2 fruit fly cellular contexts compared by ENCODE assay signal in the genomic region with DNA sequence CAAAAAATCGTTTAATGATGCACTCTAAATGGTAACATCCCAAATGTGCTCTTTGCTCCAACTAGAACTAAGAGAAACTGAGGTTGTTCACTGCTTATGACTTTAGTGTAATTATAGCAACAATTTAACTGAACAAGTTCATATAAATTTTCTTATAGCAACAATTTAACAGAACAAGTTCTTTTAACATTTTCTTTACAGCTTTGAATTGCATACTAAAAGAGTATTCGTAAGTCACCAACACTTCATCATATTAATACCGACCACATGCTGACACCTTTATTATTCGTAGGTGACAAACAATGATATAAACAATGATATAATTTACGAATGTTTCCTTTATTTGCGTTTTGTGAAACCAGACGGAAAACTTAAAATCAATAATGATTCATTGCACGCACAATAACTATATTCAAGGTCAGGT.
A peak's percentile ranks its signal among the peaks of the same experiment; 100 is the strongest.
TF ChIP-seq lines count a peak whose summit lies in the region.

No protein-coding gene starts in this region.

TF ChIP-seq in whole organism, embryonic, 481 proteins besides CTCF, POLR2A, EP300 and RAD21 (continued from another document and continues in another):
- TF ChIP-seq CG8290 (GFP tag; optimal IDR thresholded peaks at IDR 0.05; lab: Kevin White, UChicago) (no peak), CG8290 (tag; optimal IDR thresholded peaks at IDR 0.05; lab: Kevin White, UChicago) (peak in 1 of 2 experiments; percentile 52), bab2 (GFP tag; optimal IDR thresholded peaks at IDR 0.05; lab: Kevin White, UChicago) (peak; percentile 18), phol (tag; optimal IDR thresholded peaks at IDR 0.05; lab: Kevin White, UChicago) (peak; percentile 36), CG2129 (GFP tag; IDR thresholded peaks at IDR 0.05; lab: Robert Waterston, UW; ENCODE audit: partially characterized antibody) (no peak), lola (GFP tag; optimal IDR thresholded peaks at IDR 0.05; lab: Kevin White, UChicago) (no peak), grau (tag; optimal IDR thresholded peaks at IDR 0.05; lab: Kevin White, UChicago) (peak; percentile 28), Nf-YC (tag; optimal IDR thresholded peaks at IDR 0.05; lab: Kevin White, UChicago) (peak; percentile 20), Usf (GFP tag; optimal IDR thresholded peaks at IDR 0.05; lab: Kevin White, UChicago) (no peak), chn (GFP tag; optimal IDR thresholded peaks at IDR 0.05; lab: Kevin White, UChicago) (no peak), Sry-δ (GFP tag; optimal IDR thresholded peaks at IDR 0.05; lab: Kevin White, UChicago) (no peak), CG32532 (GFP tag; IDR thresholded peaks at IDR 0.05; lab: Robert Waterston, UW) (no peak), Blimp-1 (GFP tag; optimal IDR thresholded peaks at IDR 0.05; lab: Kevin White, UChicago) (peak; percentile 9), toy (GFP tag; IDR thresholded peaks at IDR 0.05; lab: Robert Waterston, UW) (no peak), Hmx (GFP tag; optimal IDR thresholded peaks at IDR 0.05; lab: Kevin White, UChicago) (no peak), Awh (GFP tag; IDR thresholded peaks at IDR 0.05; lab: Robert Waterston, UW) (no peak), CG7963 (GFP tag; IDR thresholded peaks at IDR 0.05; lab: Robert Waterston, UW; ENCODE audit: partially characterized antibody) (no peak), NC2β (GFP tag; optimal IDR thresholded peaks at IDR 0.05; lab: Kevin White, UChicago) (no peak), CG14667 (GFP tag; IDR thresholded peaks at IDR 0.05; lab: Robert Waterston, UW) (no peak), Drgx (GFP tag; IDR thresholded peaks at IDR 0.05; lab: Robert Waterston, UW) (no peak), run (tag; optimal IDR thresholded peaks at IDR 0.05; lab: Kevin White, UChicago) (no peak), Dref (GFP tag; IDR thresholded peaks at IDR 0.05; lab: Robert Waterston, UW) (no peak), CG6854 (GFP tag; optimal IDR thresholded peaks at IDR 0.05; lab: Kevin White, UChicago) (no peak), CG8089 (GFP tag; optimal IDR thresholded peaks at IDR 0.05; lab: Kevin White, UChicago) (no peak), z (GFP tag; IDR thresholded peaks at IDR 0.05; lab: Robert Waterston, UW) (no peak), CG2116 (GFP tag; optimal IDR thresholded peaks at IDR 0.05; lab: Kevin White, UChicago) (no peak), gem (tag; optimal IDR thresholded peaks at IDR 0.05; lab: Kevin White, UChicago) (peak; percentile 50), CG4730 (GFP tag; IDR thresholded peaks at IDR 0.05; lab: Robert Waterston, UW) (no peak), MBD-R2 (GFP tag; IDR thresholded peaks at IDR 0.05; lab: Robert Waterston, UW) (no peak), ewg (GFP tag; optimal IDR thresholded peaks at IDR 0.05; lab: Kevin White, UChicago) (no peak), rib (GFP tag; IDR thresholded peaks at IDR 0.05; lab: Robert Waterston, UW) (no peak), slbo (GFP tag; IDR thresholded peaks at IDR 0.05; lab: Robert Waterston, UW) (no peak), CG16813 (GFP tag; IDR thresholded peaks at IDR 0.05; lab: Robert Waterston, UW; ENCODE audit: partially characterized antibody) (no peak), CG3995 (GFP tag; optimal IDR thresholded peaks at IDR 0.05; lab: Kevin White, UChicago) (no peak), bsh (GFP tag; optimal IDR thresholded peaks at IDR 0.05; lab: Kevin White, UChicago) (no peak), CG7839 (tag; optimal IDR thresholded peaks at IDR 0.05; lab: Kevin White, UChicago) (no peak), corto (GFP tag; optimal IDR thresholded peaks at IDR 0.05; lab: Kevin White, UChicago) (no peak), CG15601 (tag; optimal IDR thresholded peaks at IDR 0.05; lab: Kevin White, UChicago) (peak; percentile 31), pum (GFP tag; optimal IDR thresholded peaks at IDR 0.05; lab: Kevin White, UChicago) (no peak), Stat92E (GFP tag; optimal IDR thresholded peaks at IDR 0.05; lab: Kevin White, UChicago) (no peak), Dp (GFP tag; optimal IDR thresholded peaks at IDR 0.05; lab: Kevin White, UChicago) (no peak), Ravus (GFP tag; IDR thresholded peaks at IDR 0.05; lab: Robert Waterston, UW) (no peak), Chrac-16 (GFP tag; optimal IDR thresholded peaks at IDR 0.05; lab: Kevin White, UChicago) (no peak), repo (GFP tag; optimal IDR thresholded peaks at IDR 0.05; lab: Kevin White, UChicago) (no peak), vfl (GFP tag; optimal IDR thresholded peaks at IDR 0.05; lab: Kevin White, UChicago) (no peak), PHDP (tag; optimal IDR thresholded peaks at IDR 0.05; lab: Kevin White, UChicago) (peak; percentile 23), zfh1 (GFP tag; IDR thresholded peaks at IDR 0.05; lab: Robert Waterston, UW) (no peak), exex (tag; optimal IDR thresholded peaks at IDR 0.05; lab: Kevin White, UChicago) (no peak), CG31441 (GFP tag; IDR thresholded peaks at IDR 0.05; lab: Robert Waterston, UW) (no peak), Sox102F (GFP tag; optimal IDR thresholded peaks at IDR 0.05; lab: Kevin White, UChicago) (peak; percentile 23), CG6254 (GFP tag; optimal IDR thresholded peaks at IDR 0.05; lab: Kevin White, UChicago) (no peak), CkIIα-i1 (GFP tag; IDR thresholded peaks at IDR 0.05; lab: Robert Waterston, UW) (no peak), MESR4 (GFP tag; optimal IDR thresholded peaks at IDR 0.05; lab: Kevin White, UChicago) (no peak), CG9215 (GFP tag; IDR thresholded peaks at IDR 0.05; lab: Robert Waterston, UW) (no peak), HmgZ (tag; optimal IDR thresholded peaks at IDR 0.05; lab: Kevin White, UChicago) (no peak), CG11723 (GFP tag; optimal IDR thresholded peaks at IDR 0.05; lab: Kevin White, UChicago) (no peak), Hr39 (optimal IDR thresholded peaks at IDR 0.05; lab: Kevin White, UChicago) (no peak), jigr1 (GFP tag; IDR thresholded peaks at IDR 0.05; lab: Robert Waterston, UW) (no peak), CG14050 (GFP tag; IDR thresholded peaks at IDR 0.05; lab: Robert Waterston, UW) (no peak), Lhr (GFP tag; optimal IDR thresholded peaks at IDR 0.05; lab: Kevin White, UChicago) (no peak), CG4820 (GFP tag; optimal IDR thresholded peaks at IDR 0.05; lab: Kevin White, UChicago) (no peak), CG3065 (GFP tag; optimal IDR thresholded peaks at IDR 0.05; lab: Kevin White, UChicago) (no peak), schlank (tag; optimal IDR thresholded peaks at IDR 0.05; lab: Kevin White, UChicago) (no peak), chm (GFP tag; IDR thresholded peaks at IDR 0.05; lab: Robert Waterston, UW) (no peak), CG12769 (tag; optimal IDR thresholded peaks at IDR 0.05; lab: Kevin White, UChicago) (peak; percentile 23), lmd (GFP tag; IDR thresholded peaks at IDR 0.05; lab: Robert Waterston, UW) (no peak; the same call in 1 of the 2 replicates), Dad (GFP tag; optimal IDR thresholded peaks at IDR 0.05; lab: Kevin White, UChicago) (no peak)

TF ChIP-seq in whole organism, prepupa, 60 proteins besides CTCF, POLR2A, EP300 and RAD21 (continued from another document):
- TF ChIP-seq topi (GFP tag; optimal IDR thresholded peaks at IDR 0.05; lab: Kevin White, UChicago) = peak; percentile 50
- peak; percentile 74 for TF ChIP-seq svp (GFP tag; lab: Kevin White, UChicago)
- TF ChIP-seq Smox (GFP tag; optimal IDR thresholded peaks at IDR 0.05; lab: Kevin White, UChicago) = no peak
- peak; percentile 29 for TF ChIP-seq Ets96B (tag; optimal IDR thresholded peaks at IDR 0.05; lab: Kevin White, UChicago)
- TF ChIP-seq Hr39 (GFP tag; optimal IDR thresholded peaks at IDR 0.05; lab: Kevin White, UChicago) = no peak
- TF ChIP-seq CG10631 (GFP tag; optimal IDR thresholded peaks at IDR 0.05; lab: Kevin White, UChicago) = peak; percentile 16
- TF ChIP-seq CG16779 (tag; optimal IDR thresholded peaks at IDR 0.05; lab: Kevin White, UChicago) = peak; percentile 21
- TF ChIP-seq Sox14 (GFP tag; optimal IDR thresholded peaks at IDR 0.05; lab: Kevin White, UChicago) = peak; percentile 4
- TF ChIP-seq CG10669 (GFP tag; optimal IDR thresholded peaks at IDR 0.05; lab: Kevin White, UChicago) = no peak
- TF ChIP-seq CG32006 (GFP tag; optimal IDR thresholded peaks at IDR 0.05; lab: Kevin White, UChicago) = peak; percentile 23
- peak; percentile 47 for TF ChIP-seq esn (GFP tag; optimal IDR thresholded peaks at IDR 0.05; lab: Kevin White, UChicago)
- TF ChIP-seq Sox15 (GFP tag; optimal IDR thresholded peaks at IDR 0.05; lab: Kevin White, UChicago) = no peak
- TF ChIP-seq salr (GFP tag; optimal IDR thresholded peaks at IDR 0.05; lab: Kevin White, UChicago) = no peak
- no peak for TF ChIP-seq CG8119 (GFP tag; IDR thresholded peaks at IDR 0.05; lab: Robert Waterston, UW)
- no peak for TF ChIP-seq achi (GFP tag; optimal IDR thresholded peaks at IDR 0.05; lab: Kevin White, UChicago)
- peak; percentile 25 for TF ChIP-seq CG3919 (GFP tag; optimal IDR thresholded peaks at IDR 0.05; lab: Kevin White, UChicago)
- peak; percentile 17 for TF ChIP-seq CG11762 (GFP tag; optimal IDR thresholded peaks at IDR 0.05; lab: Kevin White, UChicago; ENCODE audit: insufficient read depth)
- no peak for TF ChIP-seq CG15336 (GFP tag; IDR thresholded peaks at IDR 0.05; lab: Robert Waterston, UW)
- peak; percentile 13 for TF ChIP-seq Hr4 (GFP tag; optimal IDR thresholded peaks at IDR 0.05; lab: Kevin White, UChicago)
- peak; percentile 51 for TF ChIP-seq CG6792 (GFP tag; optimal IDR thresholded peaks at IDR 0.05; lab: Kevin White, UChicago)
- TF ChIP-seq eg (GFP tag; IDR thresholded peaks at IDR 0.05; lab: Robert Waterston, UW) = no peak
- TF ChIP-seq CG6808 (GFP tag; optimal IDR thresholded peaks at IDR 0.05; lab: Kevin White, UChicago) = peak; percentile 49
- TF ChIP-seq CG6854 (GFP tag; optimal IDR thresholded peaks at IDR 0.05; lab: Kevin White, UChicago) = no peak
